Fruit fly (Drosophila melanogaster): ENCODE measurements around the gene Cda5.

Cda5 gene

DNA sequence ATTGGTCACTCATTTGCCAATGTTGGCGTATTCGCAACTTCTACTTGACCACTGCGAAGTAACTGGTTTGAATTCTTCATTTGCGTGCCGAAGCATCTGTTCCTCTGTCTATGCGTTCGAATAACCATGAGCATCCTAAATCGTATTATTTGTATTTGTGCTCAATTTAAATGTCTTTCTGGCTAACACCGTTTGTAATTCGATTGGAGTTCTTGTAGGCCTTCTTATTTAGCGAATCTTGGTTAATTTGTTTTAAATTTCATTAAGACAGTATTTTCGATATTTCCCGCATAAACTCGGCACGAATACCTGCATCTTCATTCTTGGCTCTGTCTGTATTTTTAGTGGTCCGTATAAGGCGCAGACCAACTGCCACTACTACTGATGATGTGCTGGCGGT is 26.6 kb upstream of the Cda5 start:
- no peak for TF ChIP-seq insv (optimal IDR thresholded peaks at IDR 0.05)
- no peak for TF ChIP-seq psq (optimal IDR thresholded peaks at IDR 0.05)
- TF ChIP-seq Myc (optimal IDR thresholded peaks at IDR 0.05) = no peak
- TF ChIP-seq h (optimal IDR thresholded peaks at IDR 0.05) = no peak
- TF ChIP-seq Sin3A (optimal IDR thresholded peaks at IDR 0.05) = no peak
- TF ChIP-seq ttk (optimal IDR thresholded peaks at IDR 0.05) = no peak

DNA sequence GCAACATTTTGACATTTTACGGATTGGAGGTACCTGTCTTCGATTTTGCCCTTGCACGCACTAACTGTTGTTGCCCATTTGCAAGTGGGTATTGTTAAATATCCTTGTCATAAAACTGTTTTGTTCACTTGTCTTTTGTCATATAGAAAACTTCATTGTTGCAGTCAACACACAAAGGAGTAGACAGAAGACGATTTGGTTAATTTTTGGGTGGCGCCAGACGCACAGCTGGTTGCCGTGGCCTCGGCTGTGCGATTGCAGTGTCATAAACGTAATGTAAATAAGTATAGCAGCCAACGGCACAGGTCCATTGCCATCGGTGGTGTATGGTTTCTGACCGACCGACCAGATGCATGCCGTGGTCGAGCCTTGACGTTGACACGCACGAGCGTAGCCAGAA is 26.1 kb upstream of the Cda5 start:
- TF ChIP-seq insv (optimal IDR thresholded peaks at IDR 0.05) = no peak
- no peak for TF ChIP-seq Sin3A (optimal IDR thresholded peaks at IDR 0.05)
- TF ChIP-seq Myc (optimal IDR thresholded peaks at IDR 0.05) = no peak
- TF ChIP-seq ttk (optimal IDR thresholded peaks at IDR 0.05) = no peak
- TF ChIP-seq h (optimal IDR thresholded peaks at IDR 0.05) = no peak

DNA sequence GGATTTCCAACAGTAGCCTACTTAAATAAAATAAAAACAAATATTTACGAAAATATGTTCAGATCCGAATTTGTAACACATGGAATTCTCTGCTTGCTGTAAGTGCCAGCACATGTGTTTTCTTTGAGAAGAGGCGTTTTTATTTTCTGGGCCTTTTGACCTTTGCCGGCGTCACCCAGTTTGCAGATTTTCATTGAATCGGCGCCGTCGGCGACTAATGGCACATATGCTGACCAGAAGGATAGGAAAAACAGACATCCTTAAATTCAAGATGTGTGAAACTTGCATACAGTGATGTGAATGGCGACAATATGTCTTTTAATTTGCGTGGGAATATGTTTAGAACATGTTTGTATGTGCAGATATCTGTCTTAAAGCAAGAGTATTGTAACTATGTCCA is 24.9 kb upstream of the Cda5 start:
- TF ChIP-seq psq (optimal IDR thresholded peaks at IDR 0.05) = no peak
- no peak for TF ChIP-seq Myc (optimal IDR thresholded peaks at IDR 0.05)
- TF ChIP-seq Sin3A (optimal IDR thresholded peaks at IDR 0.05) = no peak
- TF ChIP-seq ttk (optimal IDR thresholded peaks at IDR 0.05) = no peak
- TF ChIP-seq h (optimal IDR thresholded peaks at IDR 0.05) = no peak
- TF ChIP-seq insv (optimal IDR thresholded peaks at IDR 0.05) = no peak

DNA sequence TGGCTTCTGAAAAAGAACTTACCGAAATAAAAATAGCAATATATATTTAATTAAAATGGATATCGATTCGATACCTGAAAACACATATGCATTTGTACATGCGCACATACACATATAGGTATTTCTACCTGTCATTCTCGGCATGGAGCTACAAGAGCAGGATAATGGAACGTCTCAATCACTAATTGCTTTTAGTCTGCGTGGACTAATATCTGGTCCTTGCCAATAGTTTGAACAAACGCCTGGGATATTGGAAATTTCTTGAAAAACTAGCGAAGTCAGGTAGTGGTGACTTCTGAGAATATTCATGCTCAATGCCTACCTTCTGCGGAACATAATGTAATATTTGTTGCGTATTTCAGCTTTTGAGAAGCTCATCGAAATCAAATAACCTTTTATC is 24.0 kb upstream of the Cda5 start:
- TF ChIP-seq Sin3A (optimal IDR thresholded peaks at IDR 0.05) = no peak

DNA sequence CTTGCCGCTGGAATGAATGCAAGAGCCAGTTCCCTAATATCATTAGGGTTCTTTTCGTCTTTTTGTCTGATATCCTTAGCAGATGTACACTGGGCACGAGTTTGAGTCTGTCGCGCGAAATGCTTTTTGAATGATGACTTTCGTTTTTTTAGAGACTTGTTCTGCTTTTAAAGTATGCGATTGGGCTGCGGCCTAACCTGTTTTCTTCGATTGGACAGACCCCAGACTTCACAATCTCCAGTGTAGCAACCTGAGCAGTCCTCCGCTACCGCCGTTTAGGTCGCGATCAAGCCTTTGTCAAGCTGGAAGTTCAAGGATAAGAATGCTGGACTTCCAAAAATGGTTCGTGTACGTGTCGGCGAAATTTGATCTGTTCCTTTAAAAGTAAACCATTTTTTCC is 23.3 kb upstream of the Cda5 start:
- TF ChIP-seq ttk (optimal IDR thresholded peaks at IDR 0.05) = no peak
- no peak for TF ChIP-seq insv (optimal IDR thresholded peaks at IDR 0.05)
- no peak for TF ChIP-seq h (optimal IDR thresholded peaks at IDR 0.05)
- TF ChIP-seq psq (optimal IDR thresholded peaks at IDR 0.05) = no peak
- TF ChIP-seq Sin3A (optimal IDR thresholded peaks at IDR 0.05) = no peak
- TF ChIP-seq Myc (optimal IDR thresholded peaks at IDR 0.05) = no peak

DNA sequence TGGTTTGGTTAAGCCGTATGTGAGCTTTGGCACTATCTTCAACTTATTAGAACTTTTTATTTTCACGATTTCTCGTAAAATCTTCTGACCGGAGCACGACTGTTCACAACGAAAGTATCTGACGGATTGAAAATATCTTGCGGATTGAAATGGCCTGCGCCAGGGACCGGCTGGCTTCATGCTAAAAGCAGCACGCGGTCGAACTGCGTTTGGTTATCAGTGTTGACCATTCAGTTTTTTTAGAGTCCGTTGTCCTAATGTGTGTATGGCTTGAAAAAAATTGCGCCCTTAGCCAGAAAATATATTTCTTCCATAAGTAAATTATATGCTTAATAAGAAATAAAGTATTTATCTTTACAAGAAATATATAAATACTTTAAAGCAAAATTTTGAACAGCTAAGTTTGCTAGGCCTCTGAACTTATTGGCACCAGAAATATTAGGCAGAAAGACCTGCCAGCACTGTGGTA is 22.1 kb upstream of the Cda5 start, which contains the start of gene net:
TSS of gene net (minus strand) at position 133 of the 469 bp plus-strand sequence.
- no peak for TF ChIP-seq psq (optimal IDR thresholded peaks at IDR 0.05)
- no peak for TF ChIP-seq Sin3A (optimal IDR thresholded peaks at IDR 0.05)
- no peak for TF ChIP-seq ttk (optimal IDR thresholded peaks at IDR 0.05)
- no peak for TF ChIP-seq h (optimal IDR thresholded peaks at IDR 0.05)
- TF ChIP-seq insv (optimal IDR thresholded peaks at IDR 0.05) = no peak
- no peak for TF ChIP-seq Myc (optimal IDR thresholded peaks at IDR 0.05)

DNA sequence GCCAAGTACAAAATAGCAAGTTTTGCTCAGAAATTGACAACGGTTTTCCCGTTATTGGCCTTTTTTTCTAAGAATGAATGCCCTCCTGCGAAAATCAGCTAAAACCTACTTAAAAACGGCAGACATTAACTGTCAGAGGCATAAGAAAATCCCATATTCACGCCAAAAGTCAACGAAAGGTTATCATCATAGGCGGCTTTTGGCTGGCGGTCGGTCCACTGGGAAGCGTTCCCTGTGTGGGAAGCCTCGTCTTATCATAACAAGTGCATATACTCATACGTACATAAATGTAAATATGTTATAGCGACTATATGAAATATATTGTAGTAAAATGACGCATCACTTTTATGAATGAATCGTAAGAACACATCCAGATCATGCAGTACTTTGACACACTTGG is 20.5 kb upstream of the Cda5 start:
- TF ChIP-seq ttk (optimal IDR thresholded peaks at IDR 0.05) (no peak), insv (optimal IDR thresholded peaks at IDR 0.05) (no peak), Myc (optimal IDR thresholded peaks at IDR 0.05) (no peak), h (optimal IDR thresholded peaks at IDR 0.05) (no peak), psq (optimal IDR thresholded peaks at IDR 0.05) (no peak), Sin3A (optimal IDR thresholded peaks at IDR 0.05) (no peak)

DNA sequence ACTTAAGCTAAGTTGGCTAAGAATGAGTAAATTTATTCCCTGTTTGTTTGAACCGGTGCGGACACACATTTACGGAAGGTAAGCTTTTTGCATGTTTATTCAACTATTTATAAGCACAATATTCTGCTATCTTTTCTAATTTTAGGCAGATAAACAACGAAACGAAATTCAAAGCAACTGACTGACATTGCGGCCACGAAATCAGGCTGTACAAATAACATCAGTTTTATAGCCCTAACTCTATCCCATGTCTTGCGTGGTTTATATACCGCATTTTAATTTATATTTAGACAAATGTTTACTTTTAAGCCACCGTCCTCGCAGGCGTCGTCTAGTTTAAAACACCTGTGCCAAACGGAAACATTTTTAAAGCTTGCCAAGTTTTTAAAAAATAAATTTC is 19.9 kb upstream of the Cda5 start:
- no peak for TF ChIP-seq ttk (optimal IDR thresholded peaks at IDR 0.05)
- no peak for TF ChIP-seq Myc (optimal IDR thresholded peaks at IDR 0.05)
- TF ChIP-seq insv (optimal IDR thresholded peaks at IDR 0.05) = no peak
- no peak for TF ChIP-seq h (optimal IDR thresholded peaks at IDR 0.05)
- TF ChIP-seq Sin3A (optimal IDR thresholded peaks at IDR 0.05) = no peak
- TF ChIP-seq psq (optimal IDR thresholded peaks at IDR 0.05) = no peak

DNA sequence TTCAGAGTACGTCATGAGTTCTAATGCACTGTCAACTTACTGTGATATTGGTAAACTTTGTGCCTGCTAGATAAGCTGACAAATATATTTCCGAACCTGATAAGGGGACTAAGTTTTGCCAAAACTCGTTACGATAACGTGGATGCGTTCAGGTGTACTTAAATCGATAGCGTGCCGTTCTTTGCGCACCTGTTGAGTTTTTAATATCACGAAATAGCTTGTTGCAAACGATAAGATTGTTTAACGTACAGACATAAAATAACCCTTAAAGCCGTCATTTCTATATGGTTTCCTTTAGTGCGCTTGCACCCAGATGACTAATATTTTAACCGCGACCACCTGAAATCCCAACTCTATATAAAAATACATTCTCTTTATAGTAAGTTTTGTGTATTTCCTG is 16.9 kb upstream of the Cda5 start:
- TF ChIP-seq psq (optimal IDR thresholded peaks at IDR 0.05) (no peak), Myc (optimal IDR thresholded peaks at IDR 0.05) (no peak), h (optimal IDR thresholded peaks at IDR 0.05) (no peak), Sin3A (optimal IDR thresholded peaks at IDR 0.05) (no peak), ttk (optimal IDR thresholded peaks at IDR 0.05) (no peak), insv (optimal IDR thresholded peaks at IDR 0.05) (no peak)

DNA sequence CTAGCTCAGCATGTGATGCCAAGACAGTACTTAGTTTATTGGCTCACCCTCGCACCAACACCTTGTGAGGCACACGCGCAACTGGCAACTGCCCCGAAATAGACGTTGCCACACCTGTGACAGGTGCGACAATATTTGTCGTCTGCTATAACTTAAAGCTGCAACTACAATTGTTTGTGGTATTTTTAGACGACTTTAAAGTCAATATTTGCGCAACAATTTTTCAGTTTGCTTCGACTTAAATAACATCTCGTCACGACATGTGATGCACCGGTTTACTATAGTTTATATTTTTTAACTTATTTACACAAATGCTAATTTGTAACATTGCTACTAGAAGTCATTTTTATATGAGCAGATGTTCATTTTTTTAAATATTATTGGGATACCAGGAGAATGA is 16.0 kb upstream of the Cda5 start:
- TF ChIP-seq psq (optimal IDR thresholded peaks at IDR 0.05) (no peak), Sin3A (optimal IDR thresholded peaks at IDR 0.05) (no peak), ttk (optimal IDR thresholded peaks at IDR 0.05) (no peak), h (optimal IDR thresholded peaks at IDR 0.05) (no peak), Myc (optimal IDR thresholded peaks at IDR 0.05) (no peak), insv (optimal IDR thresholded peaks at IDR 0.05) (no peak)

DNA sequence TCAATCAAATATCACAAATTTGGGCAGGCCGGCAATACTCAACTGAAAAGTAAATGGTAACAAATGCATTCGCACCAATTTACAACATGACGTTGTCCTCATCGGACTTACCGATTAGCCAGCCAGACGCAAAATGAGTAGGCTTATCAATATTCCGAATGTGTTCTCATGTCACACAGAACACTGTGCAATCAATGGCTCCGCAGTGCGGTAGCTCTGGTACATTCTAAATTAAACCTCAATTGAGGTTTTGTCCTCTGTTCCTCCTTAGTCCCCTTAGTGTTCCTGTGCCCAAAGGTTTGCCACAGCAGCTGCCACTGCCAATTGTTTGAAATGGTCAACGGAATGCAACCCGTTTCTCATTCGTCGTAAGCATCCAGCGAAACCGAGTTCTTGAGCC is 13.6 kb upstream of the Cda5 start:
- no peak for TF ChIP-seq Sin3A (optimal IDR thresholded peaks at IDR 0.05)
- TF ChIP-seq h (optimal IDR thresholded peaks at IDR 0.05) = no peak
- no peak for TF ChIP-seq ttk (optimal IDR thresholded peaks at IDR 0.05)
- no peak for TF ChIP-seq Myc (optimal IDR thresholded peaks at IDR 0.05)
- TF ChIP-seq insv (optimal IDR thresholded peaks at IDR 0.05) = no peak

DNA sequence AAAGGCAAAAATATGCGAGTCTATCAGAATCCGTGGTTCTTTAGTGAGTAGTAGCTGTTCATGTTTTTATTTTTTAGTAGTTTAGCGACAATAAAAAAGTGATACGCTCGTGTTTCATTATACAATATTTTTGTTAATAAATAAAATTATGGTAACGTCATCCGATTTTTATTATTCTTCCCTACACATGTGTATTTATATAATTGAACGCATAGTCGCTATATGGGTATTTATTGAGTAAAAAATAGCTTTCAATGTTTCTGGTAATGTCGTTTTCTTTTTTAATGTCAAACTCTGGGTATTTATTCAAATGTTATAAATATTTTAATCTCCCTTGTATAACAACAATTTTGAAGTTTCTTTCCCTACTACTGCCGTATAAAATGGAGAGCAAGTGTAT is 10.8 kb upstream of the Cda5 start, which contains the start of gene CG11374:
TSS of gene CG11374 (plus strand) at position 301 of the 400 bp plus-strand sequence.
- no peak for TF ChIP-seq Sin3A (optimal IDR thresholded peaks at IDR 0.05)
- TF ChIP-seq Myc (optimal IDR thresholded peaks at IDR 0.05) = no peak
- no peak for TF ChIP-seq h (optimal IDR thresholded peaks at IDR 0.05)
- no peak for TF ChIP-seq psq (optimal IDR thresholded peaks at IDR 0.05)
- no peak for TF ChIP-seq ttk (optimal IDR thresholded peaks at IDR 0.05)
- no peak for TF ChIP-seq insv (optimal IDR thresholded peaks at IDR 0.05)

DNA sequence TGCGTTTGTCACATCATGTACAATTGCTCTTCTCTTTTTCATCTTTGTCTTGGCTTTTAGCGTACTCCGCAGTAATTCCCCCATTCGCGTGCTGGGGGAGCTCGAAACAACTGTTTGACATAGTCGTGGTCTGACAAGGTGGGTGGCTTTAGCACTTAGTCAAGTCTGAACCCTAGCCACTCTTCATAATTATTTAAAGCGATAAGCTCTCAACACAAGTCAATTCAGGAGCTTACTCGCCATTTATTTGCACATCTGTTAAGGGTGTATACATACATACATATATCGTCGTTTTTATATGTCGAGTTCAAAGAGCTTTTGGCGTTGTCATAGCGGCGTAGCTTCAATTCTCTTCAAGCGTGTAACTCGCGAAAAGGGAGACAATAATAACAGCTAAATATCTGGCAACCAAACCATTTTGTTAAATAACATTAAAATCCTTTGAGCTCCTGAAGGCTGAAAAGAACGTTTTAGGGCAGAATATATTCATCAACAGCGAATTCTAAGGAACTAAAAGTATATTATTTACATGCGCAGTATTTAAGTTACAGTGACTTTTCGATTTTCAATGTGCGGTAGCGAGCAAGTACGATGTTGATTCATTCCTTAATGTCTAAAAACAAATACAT is 8.7 kb upstream of the Cda5 start:
- TF ChIP-seq Myc (optimal IDR thresholded peaks at IDR 0.05) (no peak), ttk (optimal IDR thresholded peaks at IDR 0.05) (no peak), h (optimal IDR thresholded peaks at IDR 0.05) (no peak), Sin3A (optimal IDR thresholded peaks at IDR 0.05) (no peak), insv (optimal IDR thresholded peaks at IDR 0.05) (no peak), psq (optimal IDR thresholded peaks at IDR 0.05) (no peak)
